Fruit fly (Drosophila melanogaster) whole organism, embryonic: ENCODE data around the gene CG18258.

Experiments
- Ada2b ChIP-seq: fragments of 200-800 bp; sonication (Bioruptor generic); IDR thresholded peaks from 2 replicates; pipeline ENCODE4 v1.3.6; 2022; ENCODE audit warnings: missing biosample characterization, missing genetic modification characterization
- CG11504 ChIP-seq: fragments of 200-800 bp; sonication (Bioruptor generic); optimal IDR thresholded peaks from 3 replicates; lab custom pipeline; 2019; ENCODE audit warnings: missing biosample characterization, mild to moderate bottlenecking, missing genetic modification characterization, moderate library complexity
- CG11695 ChIP-seq: fragments of 200-800 bp; sonication (Bioruptor generic); IDR thresholded peaks from 3 replicates; pipeline ENCODE4 v1.3.6; 2022; ENCODE audit warnings: missing biosample characterization, missing genetic modification characterization
- CG12219 ChIP-seq: fragments of 200-800 bp; sonication (Bioruptor generic); optimal IDR thresholded peaks from 3 replicates; lab custom pipeline; 2018; ENCODE audit warnings: missing biosample characterization, mild to moderate bottlenecking, missing genetic modification characterization
- CG12942 ChIP-seq: fragments of 200-800 bp; sonication (Bioruptor generic); optimal IDR thresholded peaks from 3 replicates; lab custom pipeline; 2016; ENCODE audit warnings: missing biosample characterization, missing genetic modification characterization
- CG14441 ChIP-seq: fragments of 200-800 bp; sonication (Bioruptor generic); IDR thresholded peaks from 2 replicates; pipeline ENCODE4 v1.3.6; 2022; ENCODE audit warnings: missing biosample characterization, missing genetic modification characterization
- CG15269 ChIP-seq: fragments of 200-800 bp; sonication (Bioruptor generic); optimal IDR thresholded peaks from 2 replicates; lab custom pipeline; 2018; ENCODE audit warnings: missing biosample characterization, mild to moderate bottlenecking, missing genetic modification characterization, moderate library complexity
- CG18599 ChIP-seq: fragments of 200-800 bp; sonication (Bioruptor generic); optimal IDR thresholded peaks from 3 replicates; lab custom pipeline; 2017; ENCODE audit warnings: missing biosample characterization, missing genetic modification characterization, mild to moderate bottlenecking, moderate library complexity, missing genetic modification reagents
- CG2199 ChIP-seq: fragments of 200-800 bp; sonication (Bioruptor generic); IDR thresholded peaks from 3 replicates; pipeline ENCODE4 v1.3.6; 2022; ENCODE audit warnings: missing biosample characterization, missing genetic modification characterization
- CG2712 ChIP-seq: fragments of 200-800 bp; optimal IDR thresholded peaks from 3 replicates; lab custom pipeline; 2019; ENCODE audit warnings: missing biosample characterization, mild to moderate bottlenecking, missing genetic modification characterization, moderate library complexity
- CG31441 ChIP-seq: fragments of 200-800 bp; sonication (Bioruptor generic); IDR thresholded peaks from 2 replicates; pipeline ENCODE4 v1.3.6; 2022; ENCODE audit warnings: missing biosample characterization, missing genetic modification characterization
- CG3281 ChIP-seq: fragments of 200-800 bp; sonication (Bioruptor generic); optimal IDR thresholded peaks from 3 replicates; lab custom pipeline; 2017; ENCODE audit warnings: missing biosample characterization, mild to moderate bottlenecking, missing genetic modification characterization
- CG34422 ChIP-seq: fragments of 200-800 bp; sonication (Bioruptor generic); IDR thresholded peaks from 3 replicates; pipeline ENCODE4 v1.3.6; 2022; ENCODE audit warnings: missing biosample characterization, missing genetic modification characterization
- CG7839 ChIP-seq: fragments of 200-800 bp; sonication (Bioruptor generic); optimal IDR thresholded peaks from 3 replicates; lab custom pipeline; 2018; ENCODE audit warnings: missing biosample characterization, mild to moderate bottlenecking, missing genetic modification characterization, moderate library complexity
- CG7928 ChIP-seq: fragments of 200-800 bp; sonication (Bioruptor generic); optimal IDR thresholded peaks from 2 replicates; lab custom pipeline; 2017; ENCODE audit warnings: missing biosample characterization, mild to moderate bottlenecking, missing genetic modification characterization
- CG8359 ChIP-seq: fragments of 200-800 bp; sonication (Bioruptor generic); optimal IDR thresholded peaks from 2 replicates; lab custom pipeline; 2017; ENCODE audit warnings: missing biosample characterization, mild to moderate bottlenecking, missing genetic modification characterization, borderline replicate concordance
- Chrac-16 ChIP-seq: fragments of 200-800 bp; sonication (Bioruptor generic); optimal IDR thresholded peaks from 3 replicates; lab custom pipeline; 2016; ENCODE audit warnings: missing biosample characterization, missing genetic modification characterization
- CoRest ChIP-seq: fragments of 200-800 bp; sonication (Bioruptor generic); optimal IDR thresholded peaks from 3 replicates; lab custom pipeline; 2018; ENCODE audit warnings: missing biosample characterization, mild to moderate bottlenecking, missing genetic modification characterization, moderate library complexity
- Dfd ChIP-seq, 2 experiments: fragments of >200 bp; optimal IDR thresholded peaks; 2 replicates each; lab custom pipeline; 2017; ENCODE audit warnings: missing biosample characterization in 2 of 2, missing genetic modification characterization in 2 of 2
- Drgx ChIP-seq: fragments of 200-800 bp; sonication (Bioruptor generic); IDR thresholded peaks from 2 replicates; pipeline ENCODE4 v1.3.6; 2022; ENCODE audit warnings: missing biosample characterization, missing genetic modification characterization
- Hr51 ChIP-seq, 2 experiments: fragments of 200-800 bp; sonication (Bioruptor generic); optimal IDR thresholded peaks; 2 replicates in 1 of 2; 3 replicates in 1 of 2; lab custom pipeline; 2016 to 2018; ENCODE audit warnings: missing biosample characterization in 2 of 2, missing genetic modification characterization in 2 of 2, mild to moderate bottlenecking in 1 of 2, moderate library complexity in 1 of 2
- Med ChIP-seq: fragments of 200-800 bp; sonication (Bioruptor generic); peaks from one replicate; lab custom pipeline; 2016; ENCODE audit warnings: missing biosample characterization, missing genetic modification characterization, mild to moderate bottlenecking, inconsistent platforms, moderate library complexity
- croc ChIP-seq: fragments of 200-800 bp; sonication (Bioruptor generic); conservative IDR thresholded peaks from 3 replicates; pipeline ENCODE4 v1.3.6; 2022; ENCODE audit warnings: missing biosample characterization, missing genetic modification characterization
- dm ChIP-seq: fragments of 200-800 bp; sonication (Bioruptor generic); optimal IDR thresholded peaks from 3 replicates; lab custom pipeline; 2016; ENCODE audit warnings: missing biosample characterization, missing genetic modification characterization
- dmrt99B ChIP-seq: fragments of 200-800 bp; sonication (Bioruptor generic); optimal IDR thresholded peaks from 2 replicates; lab custom pipeline; 2018; ENCODE audit warnings: missing biosample characterization, mild to moderate bottlenecking, missing genetic modification characterization, moderate library complexity
- fd96Cb ChIP-seq: fragments of 200-800 bp; sonication (Bioruptor generic); optimal IDR thresholded peaks from 2 replicates; lab custom pipeline; 2018; ENCODE audit warnings: missing biosample characterization, mild to moderate bottlenecking, missing genetic modification characterization, moderate library complexity
- gem ChIP-seq: fragments of 200-800 bp; sonication (Bioruptor generic); optimal IDR thresholded peaks from 2 replicates; lab custom pipeline; 2019; ENCODE audit warnings: missing biosample characterization, mild to moderate bottlenecking, missing genetic modification characterization, moderate library complexity
- hkb ChIP-seq, 2 experiments: fragments of 200-800 bp in 1 of 2; fragments of >200 bp in 1 of 2; sonication (Bioruptor generic) in 1 of 2; IDR thresholded peaks in 1 of 2; optimal IDR thresholded peaks in 1 of 2; 2 replicates each; pipeline versions ENCODE4 v1.3.6 to Lab custom; 2017 to 2022; ENCODE audit warnings: missing biosample characterization in 1 of 2, missing genetic modification characterization in 1 of 2
- jigr1 ChIP-seq: fragments of 200-800 bp; sonication (Bioruptor generic); IDR thresholded peaks from 3 replicates; pipeline ENCODE4 v1.3.6; 2022; ENCODE audit warnings: missing biosample characterization, missing genetic modification characterization
- klu ChIP-seq: fragments of 200-800 bp; sonication (Bioruptor generic); IDR thresholded peaks from 2 replicates; pipeline ENCODE4 v1.3.6; 2022; ENCODE audit warnings: missing biosample characterization, missing genetic modification characterization
- mam ChIP-seq: fragments of 200-800 bp; sonication (Bioruptor generic); optimal IDR thresholded peaks from 3 replicates; lab custom pipeline; 2016; ENCODE audit warnings: missing biosample characterization, missing genetic modification characterization
- pfk ChIP-seq: fragments of 200-800 bp; sonication (Bioruptor generic); optimal IDR thresholded peaks from 2 replicates; lab custom pipeline; 2018; ENCODE audit warnings: missing biosample characterization, mild to moderate bottlenecking, missing genetic modification characterization, moderate library complexity
- phol ChIP-seq: fragments of 200-800 bp; sonication (Bioruptor generic); optimal IDR thresholded peaks from 3 replicates; lab custom pipeline; 2018; ENCODE audit warnings: missing biosample characterization, mild to moderate bottlenecking, missing genetic modification characterization, moderate library complexity
- prd ChIP-seq, 3 experiments: fragments of >200 bp in 2 of 3; fragments of 200-800 bp in 1 of 3; sonication (Bioruptor generic) in 1 of 3; optimal IDR thresholded peaks in 2 of 3; IDR thresholded peaks in 1 of 3; 2 replicates in 2 of 3; 3 replicates in 1 of 3; pipeline versions ENCODE4 v1.3.6 to Lab custom; 2017 to 2022; ENCODE audit warnings: missing biosample characterization in 1 of 3, missing genetic modification characterization in 1 of 3
- row ChIP-seq: fragments of 200-800 bp; sonication (Bioruptor generic); IDR thresholded peaks from 3 replicates; pipeline ENCODE4 v1.3.6; 2022; ENCODE audit warnings: missing biosample characterization, missing genetic modification characterization
- sens ChIP-seq: fragments of 200-800 bp; sonication (Bioruptor generic); peaks from one replicate; lab custom pipeline; 2016; ENCODE audit warnings: missing biosample characterization, missing genetic modification characterization
- shn ChIP-seq: fragments of 200-800 bp; sonication (Bioruptor generic); optimal IDR thresholded peaks from 3 replicates; lab custom pipeline; 2016; ENCODE audit warnings: missing biosample characterization, missing genetic modification characterization
- sisA ChIP-seq: fragments of 200-800 bp; sonication (Bioruptor generic); IDR thresholded peaks from 2 replicates; pipeline ENCODE4 v1.3.6; 2022; ENCODE audit warnings: missing biosample characterization, missing genetic modification characterization
- slbo ChIP-seq: fragments of 200-800 bp; sonication (Bioruptor generic); IDR thresholded peaks from 2 replicates; pipeline ENCODE4 v1.3.6; 2022; ENCODE audit warnings: missing biosample characterization, missing genetic modification characterization
- tup ChIP-seq: fragments of 200-800 bp; sonication (Bioruptor generic); optimal IDR thresholded peaks from 2 replicates; lab custom pipeline; 2016; ENCODE audit warnings: missing biosample characterization, mild to moderate bottlenecking, missing genetic modification characterization, moderate library complexity
- wor ChIP-seq: fragments of 200-800 bp; sonication (Bioruptor generic); IDR thresholded peaks from 2 replicates; pipeline ENCODE4 v1.3.6; 2022; ENCODE audit warnings: missing biosample characterization, missing genetic modification characterization
- zen2 ChIP-seq: fragments of 200-800 bp; sonication (Bioruptor generic); IDR thresholded peaks from 3 replicates; pipeline ENCODE4 v1.3.6; 2022; ENCODE audit warnings: missing biosample characterization, missing genetic modification characterization; ENCODE audit not compliant: partially characterized antibody

Gene CG18258

DNA sequence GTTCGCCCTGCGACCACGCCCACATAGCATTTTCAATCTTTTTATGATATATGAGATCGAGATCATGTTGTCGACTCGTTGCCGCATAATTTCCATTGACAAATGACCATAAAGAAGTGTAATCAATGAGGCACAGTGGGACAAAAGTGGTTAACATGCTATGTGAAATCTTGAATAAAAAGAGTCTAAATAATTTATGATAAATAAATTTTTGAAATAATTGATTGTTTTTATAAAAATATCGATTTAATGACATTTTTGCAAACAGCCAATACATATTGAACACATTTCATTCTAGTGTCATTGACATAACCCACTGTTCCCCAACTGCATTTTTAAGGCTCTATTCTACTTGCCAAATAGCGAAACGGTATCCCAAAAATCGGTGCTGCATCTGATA is 24.6 kb upstream of the CG18258 start (continued):
- peak; percentile 8 for TF ChIP-seq Chrac-16 (GFP tag; lab: Kevin White, UChicago)
- TF ChIP-seq CG18599 (GFP tag; lab: Kevin White, UChicago), result no peak
- TF ChIP-seq fd96Cb (tag; lab: Kevin White, UChicago), result peak; percentile 15
- peak; percentile 31; the same call in 1 of the 2 replicates for TF ChIP-seq sisA (GFP tag; lab: Robert Waterston, UW)
- no peak for TF ChIP-seq CG3281 (GFP tag; lab: Kevin White, UChicago)
- no peak for TF ChIP-seq klu (GFP tag; lab: Robert Waterston, UW)
- TF ChIP-seq CG2712 (tag; lab: Kevin White, UChicago), result peak; percentile 38
- 0 out of 2 replicates have a peak, but pooled peaks have one; percentile 13 for TF ChIP-seq CG14441
- no peak for TF ChIP-seq prd (optimal IDR thresholded peaks at IDR 0.05; lab: Kevin White, UChicago)
- peak; percentile 39; the same call in 1 of the 3 replicates for TF ChIP-seq prd (GFP tag; IDR thresholded peaks at IDR 0.05; lab: Robert Waterston, UW)
- no peak for TF ChIP-seq jigr1 (GFP tag; lab: Robert Waterston, UW)
- no peak for TF ChIP-seq hkb (optimal IDR thresholded peaks at IDR 0.05; lab: Kevin White, UChicago)
- peak; percentile 61 for TF ChIP-seq hkb (GFP tag; IDR thresholded peaks at IDR 0.05; lab: Robert Waterston, UW)
- peak; percentile 35; the same call in 1 of the 2 replicates for TF ChIP-seq CG31441 (GFP tag; lab: Robert Waterston, UW)
- peak; percentile 23 for TF ChIP-seq phol (tag; lab: Kevin White, UChicago)
- TF ChIP-seq CoRest, result peak; percentile 20
- peak; percentile 31 for TF ChIP-seq dmrt99B
- TF ChIP-seq Drgx (GFP tag; lab: Robert Waterston, UW), result peak; percentile 54
- TF ChIP-seq CG12942 (GFP tag; lab: Kevin White, UChicago), result no peak
- no peak for TF ChIP-seq CG7928 (GFP tag; lab: Kevin White, UChicago)
- peak; percentile 14 for TF ChIP-seq CG15269 (tag; lab: Kevin White, UChicago)
- no peak for TF ChIP-seq zen2
- peak in 1 of 2 experiments; percentile 50 for TF ChIP-seq Hr51 (GFP tag; optimal IDR thresholded peaks at IDR 0.05; lab: Kevin White, UChicago)
- TF ChIP-seq CG11695 (GFP tag; lab: Robert Waterston, UW), result 0 out of 3 replicates have a peak, but pooled peaks have one; percentile 40
- TF ChIP-seq gem (tag; lab: Kevin White, UChicago), result peak; percentile 57
- peak; percentile 22 for TF ChIP-seq CG7839 (tag; lab: Kevin White, UChicago)
- no peak for TF ChIP-seq dm (GFP tag; lab: Kevin White, UChicago)
- peak; percentile 10 for TF ChIP-seq Med
- TF ChIP-seq row, result peak; percentile 38; the same call in 1 of the 3 replicates
- TF ChIP-seq slbo (GFP tag; lab: Robert Waterston, UW), result no peak

DNA sequence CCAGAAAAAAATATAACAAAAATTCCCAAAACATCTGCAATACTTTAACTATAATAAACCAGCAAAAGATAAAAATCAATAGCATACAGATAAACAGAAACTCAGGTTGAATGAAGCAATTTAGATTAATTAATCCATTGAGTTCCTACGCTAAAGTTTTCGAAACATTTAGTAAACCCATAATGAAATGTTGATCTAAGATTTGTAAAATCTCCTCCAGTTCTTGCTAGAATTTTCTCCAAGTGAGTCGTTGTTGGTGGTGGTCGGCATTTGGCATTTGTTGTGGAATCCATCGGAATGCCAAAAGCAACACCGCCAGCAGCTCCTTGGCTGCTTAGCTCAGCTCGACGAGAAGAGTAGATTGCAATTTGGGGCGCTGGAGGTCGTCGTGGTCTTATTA is 23.9 kb upstream of the CG18258 start:
- TF ChIP-seq mam (GFP tag; lab: Kevin White, UChicago), result no peak
- peak; percentile 77 for TF ChIP-seq sens (GFP tag; lab: Kevin White, UChicago)
- TF ChIP-seq wor (GFP tag; lab: Robert Waterston, UW), result no peak
- TF ChIP-seq CG12219 (GFP tag; lab: Kevin White, UChicago), result no peak
- no peak for TF ChIP-seq tup (GFP tag; lab: Kevin White, UChicago)
- no peak for TF ChIP-seq Dfd (GFP tag; optimal IDR thresholded peaks at IDR 0.05; lab: Kevin White, UChicago)
- TF ChIP-seq CG34422 (GFP tag; lab: Robert Waterston, UW), result no peak

DNA sequence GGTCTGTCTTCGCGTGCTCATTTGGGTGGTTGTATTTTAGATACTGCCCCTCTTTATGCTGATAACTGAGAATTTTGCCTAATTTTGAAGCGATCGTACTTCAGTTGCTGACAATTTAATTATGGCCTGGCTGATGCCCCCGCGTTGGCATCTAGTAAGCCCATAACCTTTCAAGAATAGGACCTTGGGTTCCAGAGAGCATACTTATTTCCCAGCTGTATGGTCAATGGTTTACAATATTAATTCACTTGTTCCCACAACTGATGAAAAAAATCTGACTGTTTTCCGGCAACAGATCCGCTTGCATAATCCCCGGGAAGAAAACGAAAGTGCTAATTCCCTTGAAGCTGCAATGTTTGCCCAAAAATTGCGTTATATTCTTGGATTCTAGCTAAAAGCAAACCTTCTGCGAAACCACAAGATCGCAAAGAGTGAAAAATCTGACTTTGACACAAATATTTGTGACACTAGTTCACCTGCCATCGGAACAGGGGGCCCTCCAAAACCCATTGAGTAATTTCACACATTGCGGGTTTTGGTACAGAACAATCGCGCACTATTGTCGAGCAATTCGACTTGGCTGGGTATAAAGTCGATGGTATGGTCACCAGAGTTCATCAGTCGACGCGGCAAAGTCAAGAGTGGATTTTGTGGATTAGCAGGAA is 9.5 kb upstream of the CG18258 start, which contains the start of the genes TTLL1A and CG5070:
TTLL1A (minus strand) TSS at position 101 of the 665 bp plus-strand sequence.
CG5070 (plus strand) TSS at position 615 of the 665 bp plus-strand sequence.
- TF ChIP-seq shn (GFP tag; lab: Kevin White, UChicago) (no peak), croc (GFP tag; lab: Robert Waterston, UW) (no peak), pfk (GFP tag; lab: Kevin White, UChicago) (no peak), CG2199 (GFP tag; lab: Robert Waterston, UW) (no peak), Ada2b (GFP tag; lab: Robert Waterston, UW) (no peak), CG11504 (tag; lab: Kevin White, UChicago) (no peak), CG8359 (GFP tag; lab: Kevin White, UChicago) (no peak), fd96Cb (tag; lab: Kevin White, UChicago) (no peak)
